Fruit fly (Drosophila melanogaster) whole organism, prepupa: ENCODE results near the gene noc.

Experiments used
- CG10631 ChIP-seq: fragments of 200-800 bp; sonication (Bioruptor generic); optimal IDR thresholded peaks from 2 replicates; lab custom pipeline; 2016; ENCODE audit warnings: missing biosample characterization, missing genetic modification characterization
- CG11294 ChIP-seq: fragments of 200-800 bp; sonication (Bioruptor generic); IDR thresholded peaks from 2 replicates; pipeline ENCODE4 v1.3.6; 2022; ENCODE audit warnings: missing biosample characterization, missing genetic modification characterization
- CG11902 ChIP-seq: fragments of 200-800 bp; sonication (Bioruptor generic); optimal IDR thresholded peaks from 3 replicates; lab custom pipeline; 2016; ENCODE audit warnings: missing biosample characterization, missing genetic modification characterization
- CG15336 ChIP-seq: fragments of 200-800 bp; sonication (Bioruptor generic); IDR thresholded peaks from 2 replicates; pipeline ENCODE4 v1.3.6; 2022; ENCODE audit warnings: missing biosample characterization, missing genetic modification characterization
- CG1621 ChIP-seq: fragments of 200-800 bp; sonication (Bioruptor generic); optimal IDR thresholded peaks from 3 replicates; lab custom pipeline; 2018; ENCODE audit warnings: missing biosample characterization, mild to moderate bottlenecking, missing genetic modification characterization
- CG16779 ChIP-seq: fragments of 200-800 bp; sonication (Bioruptor generic); optimal IDR thresholded peaks from 3 replicates; lab custom pipeline; 2017; ENCODE audit warnings: missing biosample characterization, mild to moderate bottlenecking, missing genetic modification characterization
- CG3032 ChIP-seq: fragments of 200-800 bp; optimal IDR thresholded peaks from 2 replicates; lab custom pipeline; 2019; ENCODE audit warnings: missing biosample characterization, mild to moderate bottlenecking, missing genetic modification characterization, moderate library complexity
- CG31627 ChIP-seq: fragments of 200-800 bp; sonication (Bioruptor generic); optimal IDR thresholded peaks from 3 replicates; lab custom pipeline; 2016; ENCODE audit warnings: missing biosample characterization, missing genetic modification characterization
- CG32006 ChIP-seq: fragments of 200-800 bp; sonication (Bioruptor generic); optimal IDR thresholded peaks from 3 replicates; lab custom pipeline; 2017; ENCODE audit warnings: missing biosample characterization, mild to moderate bottlenecking, missing genetic modification characterization
- CG34406 ChIP-seq: fragments of 200-800 bp; sonication (Bioruptor generic); optimal IDR thresholded peaks from 3 replicates; lab custom pipeline; 2016; ENCODE audit warnings: missing biosample characterization, missing genetic modification characterization
- CG3919 ChIP-seq: fragments of 200-800 bp; sonication (Bioruptor generic); optimal IDR thresholded peaks from 3 replicates; lab custom pipeline; 2016; ENCODE audit warnings: missing biosample characterization, missing genetic modification characterization
- CG4318 ChIP-seq: fragments of 200-800 bp; sonication (Bioruptor generic); optimal IDR thresholded peaks from 3 replicates; lab custom pipeline; 2017; ENCODE audit warnings: missing biosample characterization, mild to moderate bottlenecking, missing genetic modification characterization
- CG6276 ChIP-seq: fragments of 200-800 bp; sonication (Bioruptor generic); optimal IDR thresholded peaks from 2 replicates; lab custom pipeline; 2017; ENCODE audit warnings: missing biosample characterization, mild to moderate bottlenecking, missing genetic modification characterization
- CG6792 ChIP-seq: fragments of 200-800 bp; sonication (Bioruptor generic); optimal IDR thresholded peaks from 3 replicates; lab custom pipeline; 2016; ENCODE audit warnings: missing biosample characterization, missing genetic modification characterization
- CG6808 ChIP-seq: fragments of 200-800 bp; sonication (Bioruptor generic); optimal IDR thresholded peaks from 3 replicates; lab custom pipeline; 2017; ENCODE audit warnings: missing biosample characterization, missing genetic modification characterization, mild to moderate bottlenecking, moderate library complexity, missing genetic modification reagents
- CG6854 ChIP-seq: fragments of 200-800 bp; sonication (Bioruptor generic); optimal IDR thresholded peaks from 2 replicates; lab custom pipeline; 2017; ENCODE audit warnings: missing biosample characterization, mild to moderate bottlenecking, missing genetic modification characterization
- CG8319 ChIP-seq: fragments of 200-800 bp; sonication (Bioruptor generic); optimal IDR thresholded peaks from 3 replicates; lab custom pipeline; 2016; ENCODE audit warnings: missing biosample characterization, missing genetic modification characterization
- CG8632 ChIP-seq: fragments of 200-800 bp; sonication (Bioruptor generic); optimal IDR thresholded peaks from 3 replicates; lab custom pipeline; 2016; ENCODE audit warnings: missing biosample characterization, missing genetic modification characterization
- Eip78C ChIP-seq: fragments of 200-800 bp; sonication (Bioruptor generic); peaks from one replicate; lab custom pipeline; 2016; ENCODE audit warnings: missing biosample characterization, missing genetic modification characterization
- Eip93F ChIP-seq: fragments of 200-800 bp; sonication (Bioruptor generic); optimal IDR thresholded peaks from 2 replicates; lab custom pipeline; 2016; ENCODE audit warnings: missing biosample characterization, mild to moderate bottlenecking, missing genetic modification characterization
- Ets21C ChIP-seq: fragments of 200-800 bp; sonication (Bioruptor generic); optimal IDR thresholded peaks from 3 replicates; lab custom pipeline; 2016; ENCODE audit warnings: missing biosample characterization, missing genetic modification characterization
- Ets96B ChIP-seq: fragments of 200-800 bp; optimal IDR thresholded peaks from 2 replicates; lab custom pipeline; 2019; ENCODE audit warnings: missing biosample characterization, mild to moderate bottlenecking, missing genetic modification characterization, moderate library complexity
- Gug ChIP-seq: fragments of 200-800 bp; sonication (Bioruptor generic); IDR thresholded peaks from 2 replicates; pipeline ENCODE4 v1.3.6; 2022; ENCODE audit warnings: missing biosample characterization, missing genetic modification characterization
- Hr38 ChIP-seq: sonication (Bioruptor generic); optimal IDR thresholded peaks from 2 replicates; lab custom pipeline; 2016; ENCODE audit warnings: missing biosample characterization, missing genetic modification characterization
- Hr39 ChIP-seq: fragments of 200-800 bp; sonication (Bioruptor generic); optimal IDR thresholded peaks from 2 replicates; lab custom pipeline; 2016; ENCODE audit warnings: missing biosample characterization, missing genetic modification characterization
- Hr4 ChIP-seq: fragments of 200-800 bp; sonication (Bioruptor generic); optimal IDR thresholded peaks from 3 replicates; lab custom pipeline; 2016; ENCODE audit warnings: missing biosample characterization, missing genetic modification characterization
- Lpt ChIP-seq: fragments of 200-800 bp; sonication (Bioruptor generic); optimal IDR thresholded peaks from 3 replicates; lab custom pipeline; 2016; ENCODE audit warnings: missing biosample characterization, missing genetic modification characterization
- Met ChIP-seq: fragments of 200-800 bp; sonication (Bioruptor generic); optimal IDR thresholded peaks from 3 replicates; lab custom pipeline; 2016; ENCODE audit warnings: missing biosample characterization, missing genetic modification characterization
- OdsH ChIP-seq: fragments of 200-800 bp; sonication (Bioruptor generic); optimal IDR thresholded peaks from 3 replicates; lab custom pipeline; 2016; ENCODE audit warnings: missing biosample characterization, missing genetic modification characterization
- Smox ChIP-seq: fragments of 200-800 bp; sonication (Bioruptor generic); optimal IDR thresholded peaks from 3 replicates; lab custom pipeline; 2016; ENCODE audit warnings: missing biosample characterization, missing genetic modification characterization
- Sox14 ChIP-seq: fragments of 200-800 bp; sonication (Bioruptor generic); optimal IDR thresholded peaks from 3 replicates; lab custom pipeline; 2016; ENCODE audit warnings: missing biosample characterization, missing genetic modification characterization
- Sox15 ChIP-seq: fragments of 200-800 bp; sonication (Bioruptor generic); optimal IDR thresholded peaks from 3 replicates; lab custom pipeline; 2016; ENCODE audit warnings: missing biosample characterization, missing genetic modification characterization
- achi ChIP-seq: fragments of 200-800 bp; sonication (Bioruptor generic); optimal IDR thresholded peaks from 3 replicates; lab custom pipeline; 2016; ENCODE audit warnings: missing biosample characterization, missing genetic modification characterization
- acj6 ChIP-seq: fragments of 200-800 bp; sonication (Bioruptor generic); optimal IDR thresholded peaks from 3 replicates; lab custom pipeline; 2016; ENCODE audit warnings: missing biosample characterization, missing genetic modification characterization
- dac ChIP-seq: fragments of 200-800 bp; sonication (Bioruptor generic); optimal IDR thresholded peaks from 2 replicates; lab custom pipeline; 2017; ENCODE audit warnings: missing biosample characterization, mild to moderate bottlenecking, missing genetic modification characterization
- eg ChIP-seq: fragments of 200-800 bp; sonication (Bioruptor generic); IDR thresholded peaks from 3 replicates; pipeline ENCODE4 v1.3.6; 2022; ENCODE audit warnings: missing biosample characterization, missing genetic modification characterization
- esn ChIP-seq: fragments of 200-800 bp; sonication (Bioruptor generic); optimal IDR thresholded peaks from 2 replicates; lab custom pipeline; 2016; ENCODE audit warnings: missing biosample characterization, mild to moderate bottlenecking, missing genetic modification characterization, moderate library complexity
- fd59A ChIP-seq: fragments of 200-800 bp; sonication (Bioruptor generic); optimal IDR thresholded peaks from 2 replicates; lab custom pipeline; 2017; ENCODE audit warnings: missing biosample characterization, mild to moderate bottlenecking, missing genetic modification characterization, missing genetic modification reagents
- fd85E ChIP-seq: fragments of 200-800 bp; sonication (Bioruptor generic); optimal IDR thresholded peaks from 3 replicates; lab custom pipeline; 2016; ENCODE audit warnings: missing biosample characterization, missing genetic modification characterization
- net ChIP-seq: fragments of 200-800 bp; sonication (Bioruptor generic); optimal IDR thresholded peaks from 3 replicates; lab custom pipeline; 2016; ENCODE audit warnings: missing biosample characterization, missing genetic modification characterization
- pdm3 ChIP-seq: fragments of 200-800 bp; sonication (Bioruptor generic); optimal IDR thresholded peaks from 3 replicates; lab custom pipeline; 2016; ENCODE audit warnings: missing biosample characterization, missing genetic modification characterization
- salr ChIP-seq, 2 experiments: fragments of 200-800 bp; sonication (Bioruptor generic); optimal IDR thresholded peaks; 3 replicates each; lab custom pipeline; 2016 to 2018; ENCODE audit warnings: missing biosample characterization in 2 of 2, missing genetic modification characterization in 2 of 2, mild to moderate bottlenecking in 1 of 2
- spab ChIP-seq: fragments of 200-800 bp; sonication (Bioruptor generic); optimal IDR thresholded peaks from 2 replicates; lab custom pipeline; 2017; ENCODE audit warnings: missing biosample characterization, mild to moderate bottlenecking, missing genetic modification characterization, missing genetic modification reagents
- ss ChIP-seq, 2 experiments: fragments of 200-800 bp; sonication (Bioruptor generic); optimal IDR thresholded peaks; 2 replicates in 1 of 2; 3 replicates in 1 of 2; lab custom pipeline; 2017 to 2018; ENCODE audit warnings: mild to moderate bottlenecking in 2 of 2, missing biosample characterization in 2 of 2, missing genetic modification characterization in 2 of 2, moderate library complexity in 1 of 2
- svp ChIP-seq: fragments of 200-800 bp; sonication (Bioruptor generic); peaks from one replicate; lab custom pipeline; 2016; ENCODE audit warnings: missing biosample characterization, missing genetic modification characterization

noc gene

dm6 chr2L:14459360-14460028 lies 31.2 kb upstream of the noc start:
- TF ChIP-seq Met (GFP tag; lab: Kevin White, UChicago) (no peak), Gug (no peak), CG11294 (GFP tag; lab: Robert Waterston, UW) (no peak), CG32006 (GFP tag; lab: Kevin White, UChicago) (no peak), Hr4 (no peak), CG3919 (GFP tag; lab: Kevin White, UChicago) (no peak), Eip93F (GFP tag; lab: Kevin White, UChicago) (no peak), CG34406 (no peak), pdm3 (GFP tag; lab: Kevin White, UChicago) (no peak), OdsH (GFP tag; lab: Kevin White, UChicago) (no peak), CG8319 (GFP tag; lab: Kevin White, UChicago) (no peak), CG15336 (GFP tag; lab: Robert Waterston, UW) (no peak)
- TF ChIP-seq, all 60 proteins: peak for 0

- TF ChIP-seq svp (no peak), Lpt (GFP tag; lab: Kevin White, UChicago) (no peak), salr (GFP tag; optimal IDR thresholded peaks at IDR 0.05; lab: Kevin White, UChicago) (no peak), Hr4 (no peak), CG6808 (no peak), eg (GFP tag; lab: Robert Waterston, UW) (no peak), CG8319 (GFP tag; lab: Kevin White, UChicago) (no peak), CG4318 (GFP tag; lab: Kevin White, UChicago) (no peak)
Observed at dm6 chr2L:14460029-14460363, 30.7 kb upstream of the noc start.

- TF ChIP-seq fd59A (GFP tag; lab: Kevin White, UChicago), result peak; percentile 40
- TF ChIP-seq achi, result peak; percentile 57
- TF ChIP-seq Met (GFP tag; lab: Kevin White, UChicago), result peak; percentile 81
- TF ChIP-seq CG8632 (GFP tag; lab: Kevin White, UChicago), result peak; percentile 70
- no peak for TF ChIP-seq Gug
- TF ChIP-seq CG3919 (GFP tag; lab: Kevin White, UChicago), result peak; percentile 66
- peak; percentile 54 for TF ChIP-seq Ets96B
- peak; percentile 88 for TF ChIP-seq esn (GFP tag; lab: Kevin White, UChicago)
- peak; percentile 75 for TF ChIP-seq acj6 (GFP tag; lab: Kevin White, UChicago)
- peak; percentile 85 for TF ChIP-seq Hr39 (GFP tag; lab: Kevin White, UChicago)
- peak; percentile 24 for TF ChIP-seq CG6808
- no peak for TF ChIP-seq CG4318 (GFP tag; lab: Kevin White, UChicago)
- TF ChIP-seq CG16779 (tag; lab: Kevin White, UChicago), result peak; percentile 10
- TF ChIP-seq CG6276 (GFP tag; lab: Kevin White, UChicago), result no peak
- peak; percentile 34 for TF ChIP-seq Eip93F (GFP tag; lab: Kevin White, UChicago)
- TF ChIP-seq Sox15, result peak; percentile 53
- TF ChIP-seq CG3032 (tag; lab: Kevin White, UChicago), result peak; percentile 39
- TF ChIP-seq CG34406, result peak; percentile 68
- TF ChIP-seq CG1621 (tag; lab: Kevin White, UChicago), result peak; percentile 34
- peak; percentile 91 for TF ChIP-seq Eip78C (GFP tag; lab: Kevin White, UChicago)
- peak; percentile 56 for TF ChIP-seq CG11902 (GFP tag; lab: Kevin White, UChicago)
- TF ChIP-seq CG6792, result peak; percentile 75
- TF ChIP-seq ss (GFP tag; optimal IDR thresholded peaks at IDR 0.05; lab: Kevin White, UChicago), result peak in 1 of 2 experiments; percentile 46
- TF ChIP-seq CG6854 (GFP tag; lab: Kevin White, UChicago), result no peak
- peak; percentile 86 for TF ChIP-seq CG31627 (GFP tag; lab: Kevin White, UChicago)
- TF ChIP-seq CG11294 (GFP tag; lab: Robert Waterston, UW), result 0 out of 2 replicates have a peak, but pooled peaks have one; percentile 6
- peak; percentile 72 for TF ChIP-seq OdsH (GFP tag; lab: Kevin White, UChicago)
- TF ChIP-seq salr (GFP tag; optimal IDR thresholded peaks at IDR 0.05; lab: Kevin White, UChicago), result no peak
- peak; percentile 19 for TF ChIP-seq spab
- peak; percentile 80 for TF ChIP-seq Ets21C (GFP tag; lab: Kevin White, UChicago)
- TF ChIP-seq eg (GFP tag; lab: Robert Waterston, UW), result peak; percentile 36; the same call in 1 of the 3 replicates
- TF ChIP-seq fd85E (GFP tag; lab: Kevin White, UChicago), result no peak
- peak; percentile 16 for TF ChIP-seq CG32006 (GFP tag; lab: Kevin White, UChicago)
- TF ChIP-seq CG8319 (GFP tag; lab: Kevin White, UChicago), result peak; percentile 20
- peak; percentile 78 for TF ChIP-seq pdm3 (GFP tag; lab: Kevin White, UChicago)
- peak; percentile 86 for TF ChIP-seq Smox (GFP tag; lab: Kevin White, UChicago)
- TF ChIP-seq CG10631, result peak; percentile 49
- TF ChIP-seq net, result peak; percentile 58
- TF ChIP-seq Hr38 (GFP tag; lab: Kevin White, UChicago), result no peak
- TF ChIP-seq Sox14, result peak; percentile 57
- no peak for TF ChIP-seq dac (GFP tag; lab: Kevin White, UChicago)
Observed at dm6 chr2L:14461066-14461465, 29.6 kb upstream of the noc start.
